Worm (Caenorhabditis elegans) whole organism, L1 larva: ENCODE results near the gene mcp-1.
A peak's percentile ranks its signal among the peaks of the same experiment; 100 is the strongest.

ENCODE experiments used
- C04F5.9 ChIP-seq: sonication (generic microtip); optimal IDR thresholded peaks from 2 replicates; lab custom pipeline; 2016; ENCODE audit warnings: missing genetic modification characterization, missing compliant biosample characterization
- C16A3.4 ChIP-seq: fragments of 150-350 bp; optimal IDR thresholded peaks from 2 replicates; lab custom pipeline; 2014; ENCODE audit warnings: missing biosample characterization, missing genetic modification characterization
- C34B4.2 ChIP-seq: sonication (generic microtip); optimal IDR thresholded peaks from 2 replicates; lab custom pipeline; 2017; ENCODE audit warnings: mild to moderate bottlenecking, missing genetic modification characterization, missing compliant biosample characterization
- alr-1 ChIP-seq: fragments of 200-800 bp; sonication (Bioruptor generic); optimal IDR thresholded peaks from 2 replicates; lab custom pipeline; 2018; ENCODE audit warnings: borderline replicate concordance, mild to moderate bottlenecking, missing genetic modification characterization, missing compliant biosample characterization
- aly-2 ChIP-seq: fragments of 150-350 bp; optimal IDR thresholded peaks from 2 replicates; lab custom pipeline; 2014; ENCODE audit warnings: missing biosample characterization, missing genetic modification characterization
- blmp-1 ChIP-seq: fragments of 150-350 bp; optimal IDR thresholded peaks from 2 replicates; lab custom pipeline; 2014; ENCODE audit warnings: missing biosample characterization, missing genetic modification characterization
- ceh-63 ChIP-seq: fragments of 200-800 bp; sonication (Bioruptor generic); optimal IDR thresholded peaks from 2 replicates; lab custom pipeline; 2018; ENCODE audit warnings: mild to moderate bottlenecking, missing genetic modification characterization, missing compliant biosample characterization
- ceh-82 ChIP-seq, 3 experiments: fragments of 150-350 bp in 1 of 3; sonication (generic microtip) in 2 of 3; optimal IDR thresholded peaks; 2 replicates each; lab custom pipeline; 2014 to 2017; ENCODE audit warnings: missing biosample characterization in 3 of 3, missing genetic modification characterization in 3 of 3
- ceh-90 ChIP-seq: sonication (generic microtip); optimal IDR thresholded peaks from 2 replicates; lab custom pipeline; 2016; ENCODE audit warnings: missing genetic modification characterization, missing compliant biosample characterization
- egl-13 ChIP-seq: sonication (generic microtip); optimal IDR thresholded peaks from 2 replicates; lab custom pipeline; 2016; ENCODE audit warnings: missing genotype, missing genetic modification reagents, missing genetic modification characterization, missing compliant biosample characterization
- elt-2 ChIP-seq: sonication (generic microtip); optimal IDR thresholded peaks from 2 replicates; lab custom pipeline; 2016; ENCODE audit warnings: missing genetic modification characterization, mild to moderate bottlenecking, inconsistent platforms, missing compliant biosample characterization, missing genetic modification reagents
- ets-5 ChIP-seq: fragments of 200-800 bp; sonication (Bioruptor generic); IDR thresholded peaks from 2 replicates; pipeline ENCODE4 v1.3.6; 2022; ENCODE audit warnings: missing genetic modification characterization, missing compliant biosample characterization
- fkh-10 ChIP-seq: sonication (generic microtip); optimal IDR thresholded peaks from 2 replicates; lab custom pipeline; 2017; ENCODE audit warnings: missing biosample characterization, missing genetic modification reagents, missing genetic modification characterization
- fkh-4 ChIP-seq: sonication (generic microtip); optimal IDR thresholded peaks from 2 replicates; lab custom pipeline; 2016; ENCODE audit warnings: missing compliant biosample characterization, missing genetic modification characterization, borderline replicate concordance
- fos-1 ChIP-seq: fragments of 150-350 bp; optimal IDR thresholded peaks from 2 replicates; lab custom pipeline; 2014; ENCODE audit warnings: missing biosample characterization, missing genetic modification characterization
- hlh-4 ChIP-seq: sonication (generic microtip); optimal IDR thresholded peaks from 2 replicates; lab custom pipeline; 2016; ENCODE audit warnings: mild to moderate bottlenecking, missing genetic modification characterization, missing compliant biosample characterization
- irx-1 ChIP-seq: sonication (generic microtip); optimal IDR thresholded peaks from 2 replicates; lab custom pipeline; 2016; ENCODE audit warnings: missing genetic modification characterization, missing compliant biosample characterization
- isw-1 ChIP-seq: fragments of 200-800 bp; sonication (Bioruptor generic); IDR thresholded peaks from 2 replicates; pipeline ENCODE4 v1.3.6; 2022; ENCODE audit warnings: missing genetic modification characterization, missing compliant biosample characterization
- lin-13 ChIP-seq: fragments of 150-350 bp; optimal IDR thresholded peaks from 2 replicates; lab custom pipeline; 2014; ENCODE audit warnings: missing biosample characterization, missing genetic modification reagents, missing genetic modification characterization
- lin-15B ChIP-seq: fragments of 150-350 bp; sonication (generic microtip); optimal IDR thresholded peaks from 3 replicates; lab custom pipeline; 2014; ENCODE audit warnings: missing biosample characterization, missing genetic modification characterization
- lin-35 ChIP-seq, 2 experiments: fragments of 150-350 bp; optimal IDR thresholded peaks; 2 replicates each; lab custom pipeline; 2014; ENCODE audit warnings: missing biosample characterization in 2 of 2, missing genetic modification characterization in 2 of 2, missing genetic modification reagents in 2 of 2
- lin-39 ChIP-seq: fragments of 150-350 bp; optimal IDR thresholded peaks from 2 replicates; lab custom pipeline; 2014; ENCODE audit warnings: missing biosample characterization, missing genetic modification reagents, missing genetic modification characterization
- lsy-2 ChIP-seq, 2 experiments: fragments of 150-350 bp; optimal IDR thresholded peaks; 2 replicates each; lab custom pipeline; 2014; ENCODE audit warnings: missing biosample characterization in 2 of 2, missing genetic modification characterization in 2 of 2
- mef-2 ChIP-seq: fragments of 150-350 bp; optimal IDR thresholded peaks from 2 replicates; lab custom pipeline; 2014; ENCODE audit warnings: missing biosample characterization, missing genetic modification characterization
- nhr-11 ChIP-seq: fragments of 150-350 bp; optimal IDR thresholded peaks from 2 replicates; lab custom pipeline; 2014; ENCODE audit warnings: missing biosample characterization, missing genetic modification characterization
- nhr-20 ChIP-seq: sonication (generic microtip); optimal IDR thresholded peaks from 2 replicates; lab custom pipeline; 2016; ENCODE audit warnings: mild to moderate bottlenecking, missing genetic modification characterization, missing compliant biosample characterization
- nhr-71 ChIP-seq: sonication (generic microtip); optimal IDR thresholded peaks from 2 replicates; lab custom pipeline; 2016; ENCODE audit warnings: mild to moderate bottlenecking, missing genetic modification characterization, moderate library complexity, missing compliant biosample characterization
- nhr-77 ChIP-seq: fragments of 150-350 bp; optimal IDR thresholded peaks from 2 replicates; lab custom pipeline; 2014; ENCODE audit warnings: missing biosample characterization, missing genetic modification characterization
- pax-3 ChIP-seq: fragments of 200-800 bp; sonication (Bioruptor generic); optimal IDR thresholded peaks from 2 replicates; lab custom pipeline; 2018; ENCODE audit warnings: mild to moderate bottlenecking, missing genetic modification characterization, moderate library complexity, missing compliant biosample characterization
- swsn-7 ChIP-seq: sonication (generic microtip); optimal IDR thresholded peaks from 2 replicates; lab custom pipeline; 2016; ENCODE audit warnings: missing genetic modification characterization, missing compliant biosample characterization
- unc-30 ChIP-seq: sonication (generic microtip); optimal IDR thresholded peaks from 2 replicates; lab custom pipeline; 2017; ENCODE audit warnings: missing biosample characterization, missing genetic modification characterization
- unc-86 ChIP-seq: sonication (generic microtip); optimal IDR thresholded peaks from 2 replicates; lab custom pipeline; 2016; ENCODE audit warnings: missing genetic modification characterization, missing compliant biosample characterization
- unc-98 ChIP-seq: fragments of 200-800 bp; sonication (Bioruptor generic); IDR thresholded peaks from 2 replicates; pipeline ENCODE4 v1.3.6; 2022; ENCODE audit warnings: missing genetic modification characterization, missing compliant biosample characterization
- zip-4 ChIP-seq: fragments of 200-800 bp; sonication (Bioruptor generic); optimal IDR thresholded peaks from 2 replicates; lab custom pipeline; 2018; ENCODE audit warnings: mild to moderate bottlenecking, missing genetic modification characterization, moderate library complexity, missing compliant biosample characterization
- ztf-11 ChIP-seq, 2 experiments: sonication (generic microtip); optimal IDR thresholded peaks; 2 replicates each; lab custom pipeline; 2016 to 2017; ENCODE audit warnings: missing genetic modification characterization in 2 of 2, missing biosample characterization in 1 of 2, missing compliant biosample characterization in 1 of 2

mcp-1 gene

ce11 chrV:6017630-6018029 lies 56.0 kb downstream of the mcp-1 start, which contains the start of the genes rpt-2 and aps-1 (continued):
- TF ChIP-seq swsn-7, result peak; percentile 87
- TF ChIP-seq C34B4.2 (tag; lab: Kevin White, UChicago), result no peak
- no peak for TF ChIP-seq fos-1 (tag; lab: Kevin White, UChicago)
- TF ChIP-seq C04F5.9 (tag; lab: Kevin White, UChicago), result peak; percentile 45
- TF ChIP-seq elt-2 (tag; lab: Kevin White, UChicago), result peak; percentile 15
- TF ChIP-seq nhr-20 (tag; lab: Kevin White, UChicago), result peak; percentile 92
- peak; percentile 75 for TF ChIP-seq nhr-77 (tag; lab: Kevin White, UChicago)
- TF ChIP-seq C16A3.4 (tag; lab: Kevin White, UChicago), result peak; percentile 94
- no peak for TF ChIP-seq pax-3 (tag; lab: Kevin White, UChicago)
- peak; percentile 75 for TF ChIP-seq aly-2 (tag; lab: Kevin White, UChicago)
- peak; percentile 70 for TF ChIP-seq egl-13
- peak; percentile 85 for TF ChIP-seq blmp-1 (tag; lab: Kevin White, UChicago)
- peak; percentile 89 to 92 for TF ChIP-seq lsy-2 (tag; optimal IDR thresholded peaks at IDR 0.05; lab: Kevin White, UChicago)
- peak; percentile 77 for TF ChIP-seq isw-1 (GFP tag; lab: Robert Waterston, UW)
- no peak for TF ChIP-seq ceh-90
- TF ChIP-seq fkh-10 (GFP tag; lab: Kevin White, UChicago), result peak; percentile 75
- TF ChIP-seq zip-4 (GFP tag; lab: Kevin White, UChicago), result peak; percentile 33
- peak; percentile 86 to 91 for TF ChIP-seq lin-35 (GFP tag; optimal IDR thresholded peaks at IDR 0.05; lab: Kevin White, UChicago)
- peak; percentile 81 for TF ChIP-seq irx-1 (tag; lab: Kevin White, UChicago)
- TF ChIP-seq hlh-4 (tag; lab: Kevin White, UChicago), result no peak
- TF ChIP-seq fkh-4 (tag; lab: Kevin White, UChicago), result no peak
- no peak for TF ChIP-seq mef-2 (tag; lab: Kevin White, UChicago)
- no peak for TF ChIP-seq unc-30
- TF ChIP-seq unc-98, result no peak
- TF ChIP-seq unc-86, result peak; percentile 79
- TF ChIP-seq lin-13 (GFP tag; lab: Kevin White, UChicago), result peak; percentile 81
- no peak for TF ChIP-seq ets-5 (GFP tag; lab: Robert Waterston, UW)
- TF ChIP-seq lin-15B, result peak; percentile 96
- TF ChIP-seq ceh-82 (tag; optimal IDR thresholded peaks at IDR 0.05; lab: Kevin White, UChicago), result peak; percentile 73 to 86 (median 86)
- no peak for TF ChIP-seq nhr-11
- TF ChIP-seq alr-1 (tag; lab: Kevin White, UChicago), result no peak
- peak in 1 of 2 experiments; percentile 69 for TF ChIP-seq ztf-11 (tag; optimal IDR thresholded peaks at IDR 0.05; lab: Kevin White, UChicago)
- TF ChIP-seq lin-39 (tag; lab: Kevin White, UChicago), result peak; percentile 78
- TF ChIP-seq nhr-71, result peak; percentile 92
- TF ChIP-seq ceh-63 (GFP tag; lab: Kevin White, UChicago), result no peak
